Worm (Caenorhabditis elegans): Measurements from ENCODE around the gene glb-1.

glb-1 gene

DNA sequence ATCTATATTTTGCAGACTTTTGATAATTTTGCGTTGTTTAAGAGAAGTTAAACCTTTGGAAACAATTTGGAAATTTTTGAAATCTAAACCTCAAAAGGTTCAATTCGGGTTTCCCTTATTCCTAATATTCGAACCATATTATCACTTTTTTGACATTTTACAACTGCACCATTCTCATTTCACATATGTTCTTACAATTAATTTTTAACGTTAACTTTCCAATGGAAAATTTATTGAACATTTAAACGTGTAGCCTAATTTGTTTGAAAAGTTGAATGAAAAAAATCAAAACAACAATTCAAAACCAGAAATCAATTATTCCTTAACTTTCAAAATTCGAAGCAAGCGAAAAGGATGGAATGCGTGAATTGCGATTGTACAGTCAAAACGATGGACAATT lies 847 bp upstream of the glb-1 start, which contains the start of gene ZK637.12:
ZK637.12 (plus strand) TSS at position 301 of the 400 bp plus-strand sequence.
- TF ChIP-seq pqm-1 (tag; optimal IDR thresholded peaks at IDR 0.05): no peak

DNA sequence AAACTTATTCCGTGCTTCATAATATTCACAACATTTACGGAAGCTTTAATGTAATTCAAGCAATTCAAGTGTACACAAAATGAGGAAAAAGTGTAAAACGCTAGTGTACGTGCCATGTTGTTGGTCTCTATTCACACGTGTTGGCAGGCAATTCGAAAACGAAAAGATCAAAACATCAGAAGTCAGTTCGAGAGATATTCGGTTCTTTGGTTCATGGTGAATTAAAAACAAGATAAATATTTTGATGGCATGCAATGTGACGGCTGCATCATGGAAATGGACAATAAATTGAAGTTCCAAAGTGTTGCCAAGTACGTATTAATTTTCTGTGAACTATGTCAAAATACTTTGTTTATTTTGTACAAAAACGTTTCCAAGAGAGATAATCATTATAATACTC lies 1.0 kb downstream of the glb-1 start:
- peak; percentile 22 for TF ChIP-seq ama-1 (optimal IDR thresholded peaks at IDR 0.05)
- TF ChIP-seq pha-2 (tag; optimal IDR thresholded peaks at IDR 0.05): no peak
- peak; percentile 34 for TF ChIP-seq nfya-1 (tag; optimal IDR thresholded peaks at IDR 0.05)
- TF ChIP-seq rnt-1 (tag; optimal IDR thresholded peaks at IDR 0.05): no peak
- no peak for TF ChIP-seq ceh-2 (tag; optimal IDR thresholded peaks at IDR 0.05)
- no peak for TF ChIP-seq unc-3 (GFP tag; conservative IDR thresholded peaks at IDR 0.05)
- TF ChIP-seq unc-3 (tag; optimal IDR thresholded peaks at IDR 0.05): no peak
- no peak for TF ChIP-seq ceh-19 (GFP tag; optimal IDR thresholded peaks at IDR 0.05)
- no peak for TF ChIP-seq che-1 (tag; optimal IDR thresholded peaks at IDR 0.05)
- no peak for TF ChIP-seq pqm-1 (tag; optimal IDR thresholded peaks at IDR 0.05)
- no peak for TF ChIP-seq F13H6.1 (tag; optimal IDR thresholded peaks at IDR 0.05)
- TF ChIP-seq nhr-232 (tag; optimal IDR thresholded peaks at IDR 0.05): no peak
- TF ChIP-seq odd-2 (tag; optimal IDR thresholded peaks at IDR 0.05): no peak
- no peak for TF ChIP-seq K02D7.2 (tag; optimal IDR thresholded peaks at IDR 0.05)
- no peak for TF ChIP-seq unc-55 (GFP tag; optimal IDR thresholded peaks at IDR 0.05)
- no peak for TF ChIP-seq sdc-2 (tag; optimal IDR thresholded peaks at IDR 0.05)
- no peak for TF ChIP-seq elt-2 (tag; optimal IDR thresholded peaks at IDR 0.05)
- no peak for TF ChIP-seq ceh-6 (GFP tag; optimal IDR thresholded peaks at IDR 0.05)
- no peak for TF ChIP-seq npax-4 (tag; optimal IDR thresholded peaks at IDR 0.05)
- TF ChIP-seq ceh-18 (tag; optimal IDR thresholded peaks at IDR 0.05): peak; percentile 7
- TF ChIP-seq ets-4 (tag; optimal IDR thresholded peaks at IDR 0.05): no peak
- TF ChIP-seq ztf-16 (tag; optimal IDR thresholded peaks at IDR 0.05): no peak
- no peak for TF ChIP-seq K09A11.1 (tag; optimal IDR thresholded peaks at IDR 0.05; ENCODE audit: insufficient read depth)
- no peak for TF ChIP-seq pat-9 (tag; optimal IDR thresholded peaks at IDR 0.05)
- TF ChIP-seq ceh-34 (tag; optimal IDR thresholded peaks at IDR 0.05): no peak
- TF ChIP-seq fkh-6 (tag; optimal IDR thresholded peaks at IDR 0.05): no peak
- no peak for TF ChIP-seq ref-2 (tag; optimal IDR thresholded peaks at IDR 0.05)

DNA sequence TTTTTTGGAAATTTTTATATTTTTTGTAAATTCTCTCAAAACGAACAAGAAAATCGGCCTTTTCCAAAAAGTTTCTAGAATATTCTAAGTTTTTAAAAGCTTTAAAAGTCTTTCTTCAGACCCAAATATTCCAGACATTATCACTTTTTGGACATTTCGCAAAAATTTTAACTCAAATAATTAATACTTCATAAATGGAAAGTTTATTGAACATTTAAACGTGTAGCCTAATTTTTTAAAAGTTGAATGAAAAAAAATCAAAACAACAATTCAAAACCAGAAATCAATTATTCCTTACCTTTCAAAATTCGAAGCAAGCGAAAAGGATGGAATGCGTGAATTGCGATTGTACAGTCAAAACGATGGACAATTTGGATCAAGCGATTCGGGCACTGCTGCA lies 3.3 kb downstream of the glb-1 start, which contains the start of gene ZK637.15:
ZK637.15 (plus strand) TSS at position 301 of the 400 bp plus-strand sequence.
- TF ChIP-seq K02D7.2 (tag; optimal IDR thresholded peaks at IDR 0.05): no peak
- TF ChIP-seq che-1 (tag; optimal IDR thresholded peaks at IDR 0.05): no peak
- no peak for TF ChIP-seq C08G9.2 (tag; optimal IDR thresholded peaks at IDR 0.05)
- no peak for TF ChIP-seq sox-2 (GFP tag; IDR thresholded peaks at IDR 0.05)
- no peak for TF ChIP-seq npax-4 (tag; optimal IDR thresholded peaks at IDR 0.05)

DNA sequence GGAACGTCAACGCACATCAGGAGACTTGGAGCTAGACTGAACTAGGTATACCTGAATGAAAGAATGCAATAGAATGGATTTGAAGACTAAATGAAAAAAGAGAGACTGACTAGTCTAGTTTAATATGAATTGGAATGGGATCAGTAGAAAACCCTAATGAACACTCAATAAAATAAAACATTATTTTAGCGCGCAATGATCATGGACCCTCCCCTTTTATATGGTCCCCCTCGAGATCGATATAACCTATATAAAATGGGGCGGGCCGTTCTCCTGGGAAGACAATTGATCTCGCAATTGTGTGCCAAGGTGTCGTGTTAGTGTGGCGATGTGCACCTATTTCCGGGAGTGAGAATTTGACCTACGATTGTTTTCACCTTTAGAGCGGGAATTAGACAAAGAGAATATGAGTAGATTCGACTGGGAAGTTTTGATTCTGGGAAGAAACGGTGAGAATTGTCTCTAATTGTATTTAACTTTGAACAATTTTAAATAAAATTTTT lies 5.2 kb downstream of the glb-1 start, which contains the start of gene cdc-25.3:
cdc-25.3 (minus strand) TSS at position 51 of the 503 bp plus-strand sequence.
- TF ChIP-seq C08G9.2 (tag; optimal IDR thresholded peaks at IDR 0.05) (no peak), zip-5 (tag; optimal IDR thresholded peaks at IDR 0.05) (no peak), pag-3 (tag; optimal IDR thresholded peaks at IDR 0.05; ENCODE audit: borderline replicate concordance) (no peak), ref-2 (tag; optimal IDR thresholded peaks at IDR 0.05) (no peak), lin-11 (tag; optimal IDR thresholded peaks at IDR 0.05) (no peak), unc-42 (tag; optimal IDR thresholded peaks at IDR 0.05) (no peak), ets-4 (tag; optimal IDR thresholded peaks at IDR 0.05) (no peak), ceh-31 (tag; optimal IDR thresholded peaks at IDR 0.05) (no peak), ceh-6 (GFP tag; optimal IDR thresholded peaks at IDR 0.05) (no peak), pha-4 (tag; optimal IDR thresholded peaks at IDR 0.05) (no peak), hlh-15 (tag; optimal IDR thresholded peaks at IDR 0.05) (no peak), ztf-16 (tag; optimal IDR thresholded peaks at IDR 0.05) (no peak), pax-1 (tag; optimal IDR thresholded peaks at IDR 0.05) (no peak), fkh-10 (GFP tag; optimal IDR thresholded peaks at IDR 0.05) (no peak), fax-1 (tag; optimal IDR thresholded peaks at IDR 0.05) (no peak), pqm-1 (tag; optimal IDR thresholded peaks at IDR 0.05) (no peak), K02D7.2 (tag; optimal IDR thresholded peaks at IDR 0.05) (no peak), eyg-1 (tag; optimal IDR thresholded peaks at IDR 0.05) (no peak)

All from whole organism, late embryonic.